Fruit fly (Drosophila melanogaster): ENCODE results near the gene CG11601.

Gene CG11601

DNA sequence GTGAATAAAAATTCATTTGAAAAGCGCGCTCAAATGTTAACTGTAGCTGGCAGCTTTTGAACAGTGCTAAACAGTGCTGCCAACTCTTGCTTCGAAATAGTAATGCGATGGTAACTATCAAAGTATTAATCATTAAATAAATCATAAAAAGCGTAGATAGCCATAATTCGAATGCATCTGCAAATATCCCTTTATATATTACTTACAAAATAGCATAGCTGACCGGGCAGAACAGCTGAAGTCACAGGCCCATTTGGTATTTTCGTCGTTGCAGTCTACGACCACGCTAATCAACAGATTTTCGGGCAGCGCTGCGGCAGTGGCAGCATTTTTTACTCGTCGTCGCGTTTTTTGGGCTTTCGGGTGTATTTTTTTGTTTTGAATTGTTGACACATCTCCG, 22.6 kb upstream of the CG11601 start, which contains the start of gene Plc21C (continued):
- TF ChIP-seq CG3838 (GFP tag; optimal IDR thresholded peaks at IDR 0.05) (no peak), CG14860 (GFP tag; IDR thresholded peaks at IDR 0.05; ENCODE audit: partially characterized antibody) (no peak), lab (GFP tag; optimal IDR thresholded peaks at IDR 0.05) (no peak), CG3163 (GFP tag; optimal IDR thresholded peaks at IDR 0.05) (peak; percentile 43), CG13296 (GFP tag; optimal IDR thresholded peaks at IDR 0.05) (no peak), CG7745 (tag; optimal IDR thresholded peaks at IDR 0.05) (no peak), slou (GFP tag; optimal IDR thresholded peaks at IDR 0.05) (peak; percentile 56), chn (GFP tag; optimal IDR thresholded peaks at IDR 0.05) (peak; percentile 46), Sin3A (optimal IDR thresholded peaks at IDR 0.05) (peak; percentile 97), ham (GFP tag; IDR thresholded peaks at IDR 0.05) (no peak), CG2678 (tag; optimal IDR thresholded peaks at IDR 0.05) (peak; percentile 56), BtbVII (GFP tag; optimal IDR thresholded peaks at IDR 0.05) (no peak), CG15514 (GFP tag; optimal IDR thresholded peaks at IDR 0.05) (peak; percentile 88), crc (GFP tag; optimal IDR thresholded peaks at IDR 0.05) (peak; percentile 4), Med (GFP tag) (peak; percentile 93), CG8089 (GFP tag; optimal IDR thresholded peaks at IDR 0.05) (no peak), CG17359 (tag; optimal IDR thresholded peaks at IDR 0.05) (no peak), CG18476 (GFP tag; optimal IDR thresholded peaks at IDR 0.05) (peak; percentile 33), Aef1 (GFP tag; IDR thresholded peaks at IDR 0.05) (no peak), Chrac-16 (GFP tag; optimal IDR thresholded peaks at IDR 0.05) (peak; percentile 44), ap (GFP tag; IDR thresholded peaks at IDR 0.05) (no peak), al (GFP tag; IDR thresholded peaks at IDR 0.05) (peak; percentile 16; the same call in 1 of the 2 replicates), fd102C (GFP tag; optimal IDR thresholded peaks at IDR 0.05) (no peak), Xbp1 (GFP tag; optimal IDR thresholded peaks at IDR 0.05) (peak; percentile 65), YL-1 (GFP tag; optimal IDR thresholded peaks at IDR 0.05) (peak; percentile 49), dmrt11E (tag; optimal IDR thresholded peaks at IDR 0.05) (no peak), wek (GFP tag; optimal IDR thresholded peaks at IDR 0.05) (no peak), bab2 (GFP tag; optimal IDR thresholded peaks at IDR 0.05) (peak; percentile 37), ftz-f1 (GFP tag; optimal IDR thresholded peaks at IDR 0.05) (peak; percentile 16), sob (GFP tag; IDR thresholded peaks at IDR 0.05) (peak; percentile 36; the same call in 1 of the 2 replicates), Deaf1 (tag; optimal IDR thresholded peaks at IDR 0.05) (peak; percentile 74), CG13775 (GFP tag; optimal IDR thresholded peaks at IDR 0.05) (peak; percentile 43), yki (optimal IDR thresholded peaks at IDR 0.05) (no peak), Max (GFP tag; optimal IDR thresholded peaks at IDR 0.05) (peak; percentile 65), danr (GFP tag; IDR thresholded peaks at IDR 0.05) (no peak), CG13624 (GFP tag; optimal IDR thresholded peaks at IDR 0.05) (peak; percentile 70), CG14710 (tag; optimal IDR thresholded peaks at IDR 0.05) (peak; percentile 82), dysf (GFP tag; IDR thresholded peaks at IDR 0.05) (no peak; the same call in 2 of the 3 replicates), toy (GFP tag; IDR thresholded peaks at IDR 0.05) (no peak), CG12104 (GFP tag; optimal IDR thresholded peaks at IDR 0.05) (no peak), trem (tag; optimal IDR thresholded peaks at IDR 0.05) (peak; percentile 100), Hand (GFP tag; optimal IDR thresholded peaks at IDR 0.05) (no peak), CG10147 (GFP tag; optimal IDR thresholded peaks at IDR 0.05) (peak; percentile 45), Fer2 (tag; optimal IDR thresholded peaks at IDR 0.05) (no peak), hth (optimal IDR thresholded peaks at IDR 0.05) (no peak), CG33557 (GFP tag; optimal IDR thresholded peaks at IDR 0.05) (no peak), GATAe (GFP tag; conservative IDR thresholded peaks at IDR 0.05) (no peak), CG14050 (GFP tag; IDR thresholded peaks at IDR 0.05) (no peak), CG8944 (GFP tag; optimal IDR thresholded peaks at IDR 0.05) (peak; percentile 42), p53 (GFP tag; optimal IDR thresholded peaks at IDR 0.05) (no peak), Bdp1 (GFP tag; optimal IDR thresholded peaks at IDR 0.05) (peak; percentile 10), Sox102F (GFP tag; optimal IDR thresholded peaks at IDR 0.05) (no peak)

Measured in whole organism, embryonic.